1 worm cellular context compared by ENCODE assay signal in genomic region chrIV:7242220-7242789, ce11.
A peak's percentile ranks its signal among the peaks of the same experiment; 100 is the strongest.
TF ChIP-seq lines count a peak whose summit lies in the region.

TSS of gene gstk-2 (minus strand) at chrIV:7242270.

TF ChIP-seq in whole organism, L1 larva, 84 proteins besides CTCF, POLR2A, EP300 and RAD21 (continued from another document):
- peak; percentile 56 for TF ChIP-seq unc-130 (tag; optimal IDR thresholded peaks at IDR 0.05; lab: Kevin White, UChicago)
- TF ChIP-seq nhr-20 (tag; optimal IDR thresholded peaks at IDR 0.05; lab: Kevin White, UChicago) = peak; percentile 53
- TF ChIP-seq hlh-17 (GFP tag; optimal IDR thresholded peaks at IDR 0.05; lab: Kevin White, UChicago; ENCODE audit: borderline replicate concordance) = no peak
- TF ChIP-seq nhr-47 (tag; optimal IDR thresholded peaks at IDR 0.05; lab: Kevin White, UChicago) = no peak
- TF ChIP-seq lin-35 (GFP tag; optimal IDR thresholded peaks at IDR 0.05; lab: Kevin White, UChicago) = peak in 1 of 2 experiments; percentile 10
- TF ChIP-seq aha-1 (tag; optimal IDR thresholded peaks at IDR 0.05; lab: Kevin White, UChicago) = no peak
- no peak; the same call in 1 of the 2 replicates for TF ChIP-seq nhr-19 (GFP tag; conservative IDR thresholded peaks at IDR 0.05; lab: Robert Waterston, UW)
- TF ChIP-seq fkh-10 (GFP tag; optimal IDR thresholded peaks at IDR 0.05; lab: Kevin White, UChicago) = no peak
- TF ChIP-seq fos-1 (tag; optimal IDR thresholded peaks at IDR 0.05; lab: Kevin White, UChicago) = no peak
- TF ChIP-seq nhr-71 (tag; optimal IDR thresholded peaks at IDR 0.05; lab: Kevin White, UChicago) = peak; percentile 74
- TF ChIP-seq dsc-1 (tag; optimal IDR thresholded peaks at IDR 0.05; lab: Kevin White, UChicago) = no peak
- no peak for TF ChIP-seq elt-3 (tag; optimal IDR thresholded peaks at IDR 0.05; lab: Kevin White, UChicago)
- TF ChIP-seq hlh-4 (tag; optimal IDR thresholded peaks at IDR 0.05; lab: Kevin White, UChicago) = no peak
- peak; percentile 14 for TF ChIP-seq C16A3.4 (tag; optimal IDR thresholded peaks at IDR 0.05; lab: Kevin White, UChicago)
- TF ChIP-seq nhr-76 (tag; optimal IDR thresholded peaks at IDR 0.05; lab: Kevin White, UChicago) = no peak
- TF ChIP-seq tbx-2 (tag; optimal IDR thresholded peaks at IDR 0.05; lab: Kevin White, UChicago) = peak; percentile 29
- no peak for TF ChIP-seq nhr-77 (tag; optimal IDR thresholded peaks at IDR 0.05; lab: Kevin White, UChicago)
- TF ChIP-seq rnt-1 (tag; optimal IDR thresholded peaks at IDR 0.05; lab: Kevin White, UChicago) = peak; percentile 59
